Worm (Caenorhabditis elegans): Measurements from ENCODE around the gene cal-4.

cal-4 gene

DNA sequence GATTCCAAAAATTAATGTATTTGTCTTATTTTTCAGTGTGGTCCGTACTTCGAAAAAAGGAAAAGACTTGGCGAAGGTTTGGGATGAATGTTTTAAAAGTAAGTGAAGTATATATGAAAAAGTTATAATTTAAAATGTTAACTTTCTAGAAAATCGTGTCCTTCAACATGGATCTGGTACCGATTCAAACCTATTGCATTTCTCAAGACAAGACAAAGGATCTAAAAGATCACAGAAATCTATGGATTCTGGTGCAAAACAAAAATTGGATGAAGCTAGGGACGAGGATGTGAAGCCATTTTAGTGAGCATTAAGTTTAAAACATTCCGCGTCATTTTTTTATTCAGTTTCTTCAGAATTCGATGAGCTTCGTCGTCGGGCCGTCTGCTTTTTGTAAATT lies 33.7 kb downstream of the cal-4 start, which contains the start of gene zim-2:
zim-2 (plus strand) TSS at position 301 of the 400 bp plus-strand sequence.
- TF ChIP-seq nhr-21 (tag; optimal IDR thresholded peaks at IDR 0.05): no peak
- no peak for TF ChIP-seq lsy-2 (tag; optimal IDR thresholded peaks at IDR 0.05)
- no peak for TF ChIP-seq ztf-4 (tag; optimal IDR thresholded peaks at IDR 0.05)
- no peak for TF ChIP-seq R02D3.7 (tag; optimal IDR thresholded peaks at IDR 0.05)
- no peak for TF ChIP-seq nhr-237 (tag; optimal IDR thresholded peaks at IDR 0.05)
- TF ChIP-seq nhr-10 (tag; optimal IDR thresholded peaks at IDR 0.05): no peak
- no peak for TF ChIP-seq sma-3 (GFP tag; optimal IDR thresholded peaks at IDR 0.05)
- TF ChIP-seq dmd-4 (tag; optimal IDR thresholded peaks at IDR 0.05): no peak

- TF ChIP-seq gmeb-1 (tag; optimal IDR thresholded peaks at IDR 0.05) (no peak), sma-3 (GFP tag; optimal IDR thresholded peaks at IDR 0.05) (no peak), zag-1 (tag; optimal IDR thresholded peaks at IDR 0.05) (no peak), skn-1 (tag; optimal IDR thresholded peaks at IDR 0.05) (no peak), unc-62 (GFP tag; optimal IDR thresholded peaks at IDR 0.05) (no peak), unc-55 (GFP tag; optimal IDR thresholded peaks at IDR 0.05) (no peak), dmd-4 (tag; optimal IDR thresholded peaks at IDR 0.05) (no peak), egl-27 (tag; optimal IDR thresholded peaks at IDR 0.05) (no peak), lin-39 (tag; optimal IDR thresholded peaks at IDR 0.05) (no peak), lsy-2 (tag; optimal IDR thresholded peaks at IDR 0.05) (no peak), ZK546.5 (tag; optimal IDR thresholded peaks at IDR 0.05) (no peak), crh-2 (tag; optimal IDR thresholded peaks at IDR 0.05) (no peak), mbf-1 (tag; optimal IDR thresholded peaks at IDR 0.05) (no peak), elt-1 (tag; optimal IDR thresholded peaks at IDR 0.05) (no peak), ceh-16 (tag; optimal IDR thresholded peaks at IDR 0.05) (no peak), nhr-77 (tag; optimal IDR thresholded peaks at IDR 0.05) (no peak), R02D3.7 (tag; optimal IDR thresholded peaks at IDR 0.05) (no peak), nhr-237 (tag; optimal IDR thresholded peaks at IDR 0.05) (no peak)
These were observed 37.2 kb downstream of the cal-4 start, which contains the start of gene zim-3 for ce11 chrIV:10558415-10558814. zim-3 (plus strand) TSS chrIV:10558715.

DNA sequence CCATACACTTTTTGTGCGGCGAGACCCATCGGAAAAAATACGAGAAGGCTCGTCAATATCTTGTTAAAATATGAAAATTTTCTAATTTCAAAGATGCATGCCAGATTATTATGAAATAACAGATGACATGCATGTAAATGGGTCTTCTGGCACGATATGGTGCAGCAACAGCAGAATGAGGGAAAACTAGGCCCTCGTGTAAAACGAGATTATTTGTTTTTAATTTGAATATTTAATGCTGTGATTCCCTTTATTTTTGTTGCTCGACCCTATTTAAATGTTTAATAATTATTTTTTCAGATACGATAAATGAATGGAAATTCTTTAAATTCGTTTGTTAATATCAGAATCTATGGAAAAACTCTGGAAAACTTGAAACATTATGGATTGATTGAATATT lies 40.4 kb downstream of the cal-4 start, which contains the start of gene him-8:
him-8 (plus strand) TSS at position 301 of the 400 bp plus-strand sequence.
- TF ChIP-seq ZK546.5 (tag; optimal IDR thresholded peaks at IDR 0.05): no peak
- TF ChIP-seq aly-2 (tag; optimal IDR thresholded peaks at IDR 0.05): no peak
- no peak for TF ChIP-seq lin-39 (tag; optimal IDR thresholded peaks at IDR 0.05)
- TF ChIP-seq sma-3 (GFP tag; optimal IDR thresholded peaks at IDR 0.05): no peak
- no peak for TF ChIP-seq mab-5 (tag; optimal IDR thresholded peaks at IDR 0.05)
- TF ChIP-seq unc-55 (GFP tag; optimal IDR thresholded peaks at IDR 0.05): peak; percentile 5
- no peak for TF ChIP-seq blmp-1 (tag; optimal IDR thresholded peaks at IDR 0.05; ENCODE audit: insufficient read depth)

ce11 chrIV:10564613-10565012 lies 43.4 kb downstream of the cal-4 start:
- TF ChIP-seq nhr-12 (tag; optimal IDR thresholded peaks at IDR 0.05) (no peak), dmd-4 (tag; optimal IDR thresholded peaks at IDR 0.05) (no peak)

- TF ChIP-seq lin-13 (GFP tag; optimal IDR thresholded peaks at IDR 0.05) (no peak), lsy-2 (tag; optimal IDR thresholded peaks at IDR 0.05) (no peak), ceh-82 (tag; optimal IDR thresholded peaks at IDR 0.05) (no peak), nhr-77 (tag; optimal IDR thresholded peaks at IDR 0.05) (no peak)
These were observed 44.1 kb downstream of the cal-4 start for ce11 chrIV:10565282-10565681.

DNA sequence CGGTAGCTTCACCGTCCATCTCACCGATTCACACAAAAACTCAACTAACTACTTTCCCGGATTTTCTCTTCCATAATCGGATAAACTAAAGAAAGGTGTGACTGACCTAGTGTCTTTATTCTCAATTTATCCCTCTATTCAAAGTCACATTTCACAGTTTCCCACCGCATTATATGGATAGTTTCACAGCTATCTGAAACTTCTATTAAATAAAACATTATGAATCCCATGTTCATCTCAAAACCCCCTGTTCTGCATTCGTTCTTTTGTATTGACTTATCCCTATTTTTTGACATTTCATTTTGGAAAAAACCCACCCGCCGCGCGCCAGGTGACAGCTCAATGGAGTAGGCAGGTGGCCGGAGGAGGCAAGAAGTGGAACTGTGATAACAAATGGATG lies 46.6 kb downstream of the cal-4 start:
- TF ChIP-seq nhr-10 (tag; optimal IDR thresholded peaks at IDR 0.05) (no peak), zag-1 (tag; optimal IDR thresholded peaks at IDR 0.05) (no peak), sma-3 (GFP tag; optimal IDR thresholded peaks at IDR 0.05) (no peak), ZK546.5 (tag; optimal IDR thresholded peaks at IDR 0.05) (no peak), snpc-4 (tag; optimal IDR thresholded peaks at IDR 0.05) (no peak), nhr-77 (tag; optimal IDR thresholded peaks at IDR 0.05) (no peak), sma-9 (GFP tag; optimal IDR thresholded peaks at IDR 0.05) (no peak), sma-9 (tag; optimal IDR thresholded peaks at IDR 0.05) (no peak), nhr-6 (tag; optimal IDR thresholded peaks at IDR 0.05) (no peak), elt-3 (tag; optimal IDR thresholded peaks at IDR 0.05) (no peak), lin-11 (tag; optimal IDR thresholded peaks at IDR 0.05) (no peak), nhr-237 (tag; optimal IDR thresholded peaks at IDR 0.05) (no peak), crh-2 (tag; optimal IDR thresholded peaks at IDR 0.05) (no peak), ceh-16 (tag; optimal IDR thresholded peaks at IDR 0.05) (no peak), mab-5 (tag; optimal IDR thresholded peaks at IDR 0.05) (no peak), gmeb-1 (tag; optimal IDR thresholded peaks at IDR 0.05) (no peak), ama-1 (optimal IDR thresholded peaks at IDR 0.05) (no peak), F13H6.1 (tag; optimal IDR thresholded peaks at IDR 0.05) (no peak), egl-27 (tag; optimal IDR thresholded peaks at IDR 0.05) (no peak)
